Fruit fly (Drosophila melanogaster): Measurements from ENCODE around the gene Lectin-galC1.

Lectin-galC1 gene

dm6 chr2L:19426330-19426781 lies 9.1 kb downstream of the Lectin-galC1 start, which contains the start of gene Pax (continued):
- no peak for TF ChIP-seq tx (GFP tag; optimal IDR thresholded peaks at IDR 0.05)
- peak; percentile 46 for TF ChIP-seq CG10543 (GFP tag; optimal IDR thresholded peaks at IDR 0.05)
- no peak for TF ChIP-seq trh (GFP tag; optimal IDR thresholded peaks at IDR 0.05)
- no peak for TF ChIP-seq CG6689 (GFP tag; IDR thresholded peaks at IDR 0.05)
- no peak for TF ChIP-seq yki (optimal IDR thresholded peaks at IDR 0.05)
- no peak for TF ChIP-seq zfh2 (GFP tag; optimal IDR thresholded peaks at IDR 0.05)
- TF ChIP-seq CG15696 (tag; optimal IDR thresholded peaks at IDR 0.05), result no peak
- TF ChIP-seq CG30431 (GFP tag; optimal IDR thresholded peaks at IDR 0.05), result no peak
- TF ChIP-seq CG3407 (GFP tag; optimal IDR thresholded peaks at IDR 0.05), result no peak
- TF ChIP-seq HLH3B (GFP tag; IDR thresholded peaks at IDR 0.05), result no peak
- TF ChIP-seq gsb (GFP tag; IDR thresholded peaks at IDR 0.05), result no peak
- TF ChIP-seq CG17186 (GFP tag; optimal IDR thresholded peaks at IDR 0.05), result peak; percentile 27
- TF ChIP-seq Oaz (GFP tag; IDR thresholded peaks at IDR 0.05), result no peak
- TF ChIP-seq Fer1 (GFP tag; optimal IDR thresholded peaks at IDR 0.05), result no peak
- no peak for TF ChIP-seq D19B (GFP tag; optimal IDR thresholded peaks at IDR 0.05)
- no peak for TF ChIP-seq her (GFP tag; optimal IDR thresholded peaks at IDR 0.05)
- no peak for TF ChIP-seq CG7357 (GFP tag; IDR thresholded peaks at IDR 0.05)

dm6 chr2L:19429731-19430130 lies 12.5 kb downstream of the Lectin-galC1 start:
- 0 out of 3 replicates have a peak, but pooled peaks have one; percentile 19 for TF ChIP-seq dysf (GFP tag; IDR thresholded peaks at IDR 0.05)
- TF ChIP-seq grn (GFP tag; optimal IDR thresholded peaks at IDR 0.05), result peak; percentile 93
- 0 out of 3 replicates have a peak, but pooled peaks have one; percentile 16 for TF ChIP-seq Optix (GFP tag; IDR thresholded peaks at IDR 0.05)
- TF ChIP-seq Dfd (GFP tag; optimal IDR thresholded peaks at IDR 0.05), result no peak

dm6 chr2L:19430343-19430742 lies 13.1 kb downstream of the Lectin-galC1 start, which contains the start of gene RtcB:
TSS of gene RtcB (plus strand) at chr2L:19430643.
- TF ChIP-seq Xbp1 (GFP tag; optimal IDR thresholded peaks at IDR 0.05) (no peak), cas (GFP tag; IDR thresholded peaks at IDR 0.05) (no peak), CG16813 (GFP tag; IDR thresholded peaks at IDR 0.05; ENCODE audit: partially characterized antibody) (peak; percentile 98), pnt (GFP tag; optimal IDR thresholded peaks at IDR 0.05) (no peak), scrt (GFP tag; optimal IDR thresholded peaks at IDR 0.05) (no peak), kni (GFP tag; optimal IDR thresholded peaks at IDR 0.05) (no peak), CG8944 (GFP tag; optimal IDR thresholded peaks at IDR 0.05) (peak; percentile 7), oc (tag; optimal IDR thresholded peaks at IDR 0.05) (no peak), C15 (GFP tag; IDR thresholded peaks at IDR 0.05) (no peak), CG3163 (GFP tag; optimal IDR thresholded peaks at IDR 0.05) (no peak), sens (GFP tag) (peak; percentile 38), unc-4 (GFP tag; IDR thresholded peaks at IDR 0.05; ENCODE audit: partially characterized antibody) (peak; percentile 95), CG6254 (GFP tag; optimal IDR thresholded peaks at IDR 0.05) (no peak), CG14050 (GFP tag; IDR thresholded peaks at IDR 0.05) (no peak), Ssrp (tag; optimal IDR thresholded peaks at IDR 0.05) (no peak), prd (optimal IDR thresholded peaks at IDR 0.05) (no peak), prd (GFP tag; IDR thresholded peaks at IDR 0.05) (0 out of 3 replicates have a peak, but pooled peaks have one; percentile 13), CG4404 (GFP tag; IDR thresholded peaks at IDR 0.05) (no peak), zfh2 (GFP tag; optimal IDR thresholded peaks at IDR 0.05) (no peak), CG8290 (GFP tag; optimal IDR thresholded peaks at IDR 0.05) (peak; percentile 8), CG8290 (tag; optimal IDR thresholded peaks at IDR 0.05) (peak in 1 of 2 experiments; percentile 31), CG31441 (GFP tag; IDR thresholded peaks at IDR 0.05) (no peak), Bdp1 (GFP tag; optimal IDR thresholded peaks at IDR 0.05) (no peak), gcm (GFP tag; optimal IDR thresholded peaks at IDR 0.05) (no peak), slbo (GFP tag; IDR thresholded peaks at IDR 0.05) (peak; percentile 35; the same call in 1 of the 2 replicates), CG3281 (GFP tag; optimal IDR thresholded peaks at IDR 0.05) (no peak), GATAe (GFP tag; conservative IDR thresholded peaks at IDR 0.05) (no peak), CG8359 (GFP tag; optimal IDR thresholded peaks at IDR 0.05; ENCODE audit: borderline replicate concordance) (no peak), bsh (GFP tag; optimal IDR thresholded peaks at IDR 0.05) (no peak), Bteb2 (GFP tag; optimal IDR thresholded peaks at IDR 0.05) (no peak), tx (GFP tag; optimal IDR thresholded peaks at IDR 0.05) (no peak), ind (GFP tag; optimal IDR thresholded peaks at IDR 0.05) (no peak)

All from whole organism, embryonic.